Fruit fly (Drosophila melanogaster) whole organism, embryonic: Measurements from ENCODE around the gene Tpst.

Experiments used
- Asciz ChIP-seq: fragments of 200-800 bp; sonication (Bioruptor generic); optimal IDR thresholded peaks from 2 replicates; lab custom pipeline; 2017; ENCODE audit warnings: missing biosample characterization, mild to moderate bottlenecking, missing genetic modification characterization, missing genetic modification reagents
- B-H1 ChIP-seq: fragments of 200-800 bp; sonication (Bioruptor generic); IDR thresholded peaks from 3 replicates; pipeline ENCODE4 v1.3.6; 2022; ENCODE audit warnings: missing biosample characterization, missing genetic modification characterization
- Bteb2 ChIP-seq: fragments of 200-800 bp; sonication (Bioruptor generic); optimal IDR thresholded peaks from 2 replicates; lab custom pipeline; 2016; ENCODE audit warnings: missing biosample characterization, missing genetic modification characterization
- CG10274 ChIP-seq: fragments of 200-800 bp; sonication (Bioruptor generic); optimal IDR thresholded peaks from 3 replicates; lab custom pipeline; 2017; ENCODE audit warnings: missing biosample characterization, mild to moderate bottlenecking, missing genetic modification characterization
- CG12659 ChIP-seq: fragments of 200-800 bp; sonication (Bioruptor generic); optimal IDR thresholded peaks from 3 replicates; lab custom pipeline; 2017; ENCODE audit warnings: mild to moderate bottlenecking, missing biosample characterization, missing genetic modification reagents, missing genetic modification characterization
- CG13287 ChIP-seq: fragments of 200-800 bp; sonication (Bioruptor generic); IDR thresholded peaks from 2 replicates; pipeline ENCODE4 v1.3.6; 2022; ENCODE audit warnings: missing biosample characterization, missing genetic modification characterization; ENCODE audit not compliant: partially characterized antibody
- CG14965 ChIP-seq: fragments of 200-800 bp; sonication (Bioruptor generic); optimal IDR thresholded peaks from 2 replicates; lab custom pipeline; 2016; ENCODE audit warnings: missing biosample characterization, missing genetic modification characterization, borderline replicate concordance
- CG1792 ChIP-seq: fragments of 200-800 bp; sonication (Bioruptor generic); optimal IDR thresholded peaks from 2 replicates; lab custom pipeline; 2016; ENCODE audit warnings: missing biosample characterization, missing genetic modification characterization
- CG18599 ChIP-seq: fragments of 200-800 bp; sonication (Bioruptor generic); optimal IDR thresholded peaks from 3 replicates; lab custom pipeline; 2017; ENCODE audit warnings: missing biosample characterization, missing genetic modification characterization, mild to moderate bottlenecking, moderate library complexity, missing genetic modification reagents
- CG31224 ChIP-seq: fragments of 200-800 bp; sonication (Bioruptor generic); IDR thresholded peaks from 2 replicates; pipeline ENCODE4 v1.3.6; 2022; ENCODE audit warnings: missing biosample characterization, missing genetic modification characterization
- CG32532 ChIP-seq: fragments of 200-800 bp; sonication (Bioruptor generic); IDR thresholded peaks from 2 replicates; pipeline ENCODE4 v1.3.6; 2022; ENCODE audit warnings: missing biosample characterization, missing genetic modification characterization
- CG4424 ChIP-seq: fragments of 200-800 bp; sonication (Bioruptor generic); optimal IDR thresholded peaks from 3 replicates; lab custom pipeline; 2016; ENCODE audit warnings: missing biosample characterization, missing genetic modification characterization
- CG4854 ChIP-seq: fragments of 200-800 bp; sonication (Bioruptor generic); optimal IDR thresholded peaks from 2 replicates; lab custom pipeline; 2016; ENCODE audit warnings: missing biosample characterization, missing genetic modification characterization, inconsistent platforms
- CG6791 ChIP-seq: fragments of 200-800 bp; sonication (Bioruptor generic); IDR thresholded peaks from 3 replicates; pipeline ENCODE4 v1.3.6; 2022; ENCODE audit warnings: missing biosample characterization, missing genetic modification characterization; ENCODE audit not compliant: partially characterized antibody
- CG7745 ChIP-seq: fragments of 200-800 bp; sonication (Bioruptor generic); optimal IDR thresholded peaks from 2 replicates; lab custom pipeline; 2018; ENCODE audit warnings: missing biosample characterization, mild to moderate bottlenecking, missing genetic modification characterization, moderate library complexity
- CG8281 ChIP-seq: fragments of 200-800 bp; sonication (Bioruptor generic); optimal IDR thresholded peaks from 2 replicates; lab custom pipeline; 2018; ENCODE audit warnings: missing biosample characterization, mild to moderate bottlenecking, missing genetic modification characterization, moderate library complexity
- CG8924 ChIP-seq: fragments of 200-800 bp; optimal IDR thresholded peaks from 3 replicates; lab custom pipeline; 2019; ENCODE audit warnings: missing biosample characterization, mild to moderate bottlenecking, missing genetic modification characterization, moderate library complexity
- CkIIα-i1 ChIP-seq: fragments of 200-800 bp; sonication (Bioruptor generic); IDR thresholded peaks from 2 replicates; pipeline ENCODE4 v1.3.6; 2022; ENCODE audit warnings: missing biosample characterization, missing genetic modification characterization
- CrebB ChIP-seq: fragments of 200-800 bp; sonication (Bioruptor generic); optimal IDR thresholded peaks from 3 replicates; lab custom pipeline; 2018; ENCODE audit warnings: missing biosample characterization, mild to moderate bottlenecking, missing genetic modification characterization
- Dip2 ChIP-seq: fragments of 200-800 bp; sonication (Bioruptor generic); IDR thresholded peaks from 2 replicates; pipeline ENCODE4 v1.3.6; 2022; ENCODE audit warnings: missing biosample characterization, missing genetic modification characterization
- Eip74EF ChIP-seq, 2 experiments: fragments of 200-800 bp in 1 of 2; fragments of >200 bp in 1 of 2; sonication (Bioruptor generic) in 1 of 2; optimal IDR thresholded peaks; 2 replicates each; lab custom pipeline; 2017 to 2019; ENCODE audit warnings: missing biosample characterization in 2 of 2, missing genetic modification characterization in 2 of 2, mild to moderate bottlenecking in 1 of 2, moderate library complexity in 1 of 2
- Elba2 ChIP-seq: fragments of 200-800 bp; sonication (Bioruptor generic); optimal IDR thresholded peaks from 3 replicates; lab custom pipeline; 2016; ENCODE audit warnings: missing biosample characterization, missing genetic modification characterization
- Gsc ChIP-seq: fragments of 200-800 bp; sonication (Bioruptor generic); IDR thresholded peaks from 2 replicates; pipeline ENCODE4 v1.3.6; 2022; ENCODE audit warnings: missing biosample characterization, missing genetic modification characterization
- HLH4C ChIP-seq: fragments of 200-800 bp; sonication (Bioruptor generic); IDR thresholded peaks from 3 replicates; pipeline ENCODE4 v1.3.6; 2022; ENCODE audit warnings: missing biosample characterization, missing genetic modification characterization; ENCODE audit not compliant: partially characterized antibody
- Hey ChIP-seq: fragments of 200-800 bp; sonication (Bioruptor generic); optimal IDR thresholded peaks from 3 replicates; lab custom pipeline; 2018; ENCODE audit warnings: missing biosample characterization, mild to moderate bottlenecking, missing genetic modification characterization
- HmgZ ChIP-seq: fragments of 200-800 bp; sonication (Bioruptor generic); optimal IDR thresholded peaks from 2 replicates; lab custom pipeline; 2018; ENCODE audit warnings: missing biosample characterization, mild to moderate bottlenecking, missing genetic modification characterization
- Hmx ChIP-seq: fragments of 200-800 bp; sonication (Bioruptor generic); optimal IDR thresholded peaks from 2 replicates; lab custom pipeline; 2016; ENCODE audit warnings: missing biosample characterization, missing genetic modification characterization
- Mad ChIP-seq: fragments of 200-800 bp; sonication (Bioruptor generic); optimal IDR thresholded peaks from 2 replicates; lab custom pipeline; 2016; ENCODE audit warnings: missing biosample characterization, missing genetic modification characterization
- NC2β ChIP-seq: fragments of 200-800 bp; sonication (Bioruptor generic); optimal IDR thresholded peaks from 2 replicates; lab custom pipeline; 2016; ENCODE audit warnings: missing biosample characterization, missing genetic modification characterization
- Optix ChIP-seq: fragments of 200-800 bp; sonication (Bioruptor generic); IDR thresholded peaks from 3 replicates; pipeline ENCODE4 v1.3.6; 2022; ENCODE audit warnings: missing biosample characterization, missing genetic modification characterization
- TFAM ChIP-seq: fragments of 200-800 bp; sonication (Bioruptor generic); optimal IDR thresholded peaks from 2 replicates; lab custom pipeline; 2017; ENCODE audit warnings: missing biosample characterization, missing genetic modification characterization, inconsistent platforms
- amos ChIP-seq: fragments of 200-800 bp; sonication (Bioruptor generic); IDR thresholded peaks from 2 replicates; pipeline ENCODE4 v1.3.6; 2022; ENCODE audit warnings: missing biosample characterization, missing genetic modification characterization; ENCODE audit not compliant: partially characterized antibody
- crc ChIP-seq: fragments of 200-800 bp; sonication (Bioruptor generic); optimal IDR thresholded peaks from 2 replicates; lab custom pipeline; 2016; ENCODE audit warnings: missing biosample characterization, missing genetic modification characterization
- emc ChIP-seq: fragments of 200-800 bp; sonication (Bioruptor generic); optimal IDR thresholded peaks from 2 replicates; lab custom pipeline; 2016; ENCODE audit warnings: missing biosample characterization, missing genetic modification characterization
- fd64A ChIP-seq: fragments of 200-800 bp; sonication (Bioruptor generic); optimal IDR thresholded peaks from 3 replicates; lab custom pipeline; 2018; ENCODE audit warnings: missing biosample characterization, mild to moderate bottlenecking, missing genetic modification characterization
- gfzf ChIP-seq: fragments of 200-800 bp; sonication (Bioruptor generic); optimal IDR thresholded peaks from 2 replicates; lab custom pipeline; 2016; ENCODE audit warnings: missing biosample characterization, mild to moderate bottlenecking, missing genetic modification characterization, moderate library complexity
- gsb-n ChIP-seq: fragments of 200-800 bp; sonication (Bioruptor generic); optimal IDR thresholded peaks from 3 replicates; lab custom pipeline; 2018; ENCODE audit warnings: missing biosample characterization, mild to moderate bottlenecking, missing genetic modification characterization
- knrl ChIP-seq: fragments of 200-800 bp; sonication (Bioruptor generic); IDR thresholded peaks from 3 replicates; pipeline ENCODE4 v1.3.6; 2022; ENCODE audit warnings: missing biosample characterization, missing genetic modification characterization; ENCODE audit not compliant: partially characterized antibody
- nerfin-2 ChIP-seq: fragments of 200-800 bp; sonication (Bioruptor generic); IDR thresholded peaks from 2 replicates; pipeline ENCODE4 v1.3.6; 2022; ENCODE audit warnings: missing biosample characterization, missing genetic modification characterization; ENCODE audit not compliant: partially characterized antibody
- org-1 ChIP-seq: fragments of 200-800 bp; sonication (Bioruptor generic); optimal IDR thresholded peaks from 2 replicates; lab custom pipeline; 2017; ENCODE audit warnings: missing biosample characterization, missing genetic modification characterization
- otp ChIP-seq: fragments of 200-800 bp; sonication (Bioruptor generic); IDR thresholded peaks from 3 replicates; pipeline ENCODE4, ENCODE4 v1.3.6; 2022; ENCODE audit warnings: missing biosample characterization, missing genetic modification characterization
- rib ChIP-seq: fragments of 200-800 bp; sonication (Bioruptor generic); IDR thresholded peaks from 2 replicates; pipeline ENCODE4 v1.3.6; 2022; ENCODE audit warnings: missing biosample characterization, missing genetic modification characterization
- sc ChIP-seq, 3 experiments: fragments of >200 bp in 2 of 3; fragments of 200-800 bp in 1 of 3; sonication (Bioruptor generic) in 1 of 3; optimal IDR thresholded peaks; 2 replicates in 2 of 3; 3 replicates in 1 of 3; lab custom pipeline; 2017; ENCODE audit warnings: mild to moderate bottlenecking in 1 of 3, missing biosample characterization in 1 of 3, missing genetic modification characterization in 1 of 3, missing genetic modification reagents in 1 of 3
- toy ChIP-seq: fragments of 200-800 bp; sonication (Bioruptor generic); IDR thresholded peaks from 2 replicates; pipeline ENCODE4 v1.3.6; 2022; ENCODE audit warnings: missing biosample characterization, missing genetic modification characterization
- ttk ChIP-seq: fragments of 200-800 bp; sonication (Bioruptor generic); IDR thresholded peaks from 2 replicates; pipeline ENCODE4 v2.1.2; 2022; ENCODE audit warnings: missing biosample characterization, missing genetic modification characterization
- unpg ChIP-seq: fragments of 200-800 bp; sonication (Bioruptor generic); optimal IDR thresholded peaks from 3 replicates; lab custom pipeline; 2018; ENCODE audit warnings: missing biosample characterization, mild to moderate bottlenecking, missing genetic modification characterization, moderate library complexity

The Tpst gene

dm6 chrX:13563483-13564443, at the start of gene Tpst, which contains the start of gene CG46311 (continued):
- TF ChIP-seq B-H1 (GFP tag; lab: Robert Waterston, UW), result no peak; the same call in 2 of the 3 replicates
- TF ChIP-seq CG4424 (GFP tag; lab: Kevin White, UChicago), result peak; percentile 68
- TF ChIP-seq Hey (tag; lab: Kevin White, UChicago), result no peak
- TF ChIP-seq Gsc, result no peak
- TF ChIP-seq CG13287 (GFP tag; lab: Robert Waterston, UW), result peak; percentile 51
- TF ChIP-seq unpg, result peak; percentile 50
- peak; percentile 48; the same call in 1 of the 3 replicates for TF ChIP-seq knrl (GFP tag; lab: Robert Waterston, UW)
- no peak for TF ChIP-seq CkIIα-i1 (GFP tag; lab: Robert Waterston, UW)
- peak; percentile 82 for TF ChIP-seq CG12659 (GFP tag; lab: Kevin White, UChicago)
- no peak for TF ChIP-seq rib (GFP tag; lab: Robert Waterston, UW)
- no peak for TF ChIP-seq Elba2 (GFP tag; lab: Kevin White, UChicago)
- TF ChIP-seq Optix (GFP tag; lab: Robert Waterston, UW), result peak; percentile 60; the same call in 1 of the 3 replicates
- no peak for TF ChIP-seq org-1 (GFP tag; lab: Kevin White, UChicago)
- 0 out of 3 replicates have a peak, but pooled peaks have one; percentile 62 for TF ChIP-seq CG6791 (GFP tag; lab: Robert Waterston, UW)
- TF ChIP-seq gfzf (GFP tag; lab: Kevin White, UChicago), result peak; percentile 99
- no peak for TF ChIP-seq Dip2 (GFP tag; lab: Robert Waterston, UW)
- TF ChIP-seq HLH4C (GFP tag; lab: Robert Waterston, UW), result peak; percentile 17; the same call in 1 of the 3 replicates
- TF ChIP-seq CG8924 (tag; lab: Kevin White, UChicago), result peak; percentile 7
- peak; percentile 86 for TF ChIP-seq CG32532 (GFP tag; lab: Robert Waterston, UW)
- peak; percentile 22 for TF ChIP-seq CG4854 (GFP tag; lab: Kevin White, UChicago)
- no peak for TF ChIP-seq Hmx (GFP tag; lab: Kevin White, UChicago)
- TF ChIP-seq sc (optimal IDR thresholded peaks at IDR 0.05; lab: Kevin White, UChicago), result no peak
- peak; percentile 24 for TF ChIP-seq sc (GFP tag; optimal IDR thresholded peaks at IDR 0.05; lab: Kevin White, UChicago)
- TF ChIP-seq toy (GFP tag; lab: Robert Waterston, UW), result no peak
- TF ChIP-seq CG31224 (GFP tag; lab: Robert Waterston, UW), result peak; percentile 36; the same call in 1 of the 2 replicates
- no peak for TF ChIP-seq emc (GFP tag; lab: Kevin White, UChicago)
- TF ChIP-seq CG8281 (tag; lab: Kevin White, UChicago), result no peak
- no peak for TF ChIP-seq CG1792 (GFP tag; lab: Kevin White, UChicago)
- peak; percentile 63 for TF ChIP-seq CG18599 (GFP tag; lab: Kevin White, UChicago)
- TF ChIP-seq ttk, result peak; percentile 34; the same call in 1 of the 2 replicates
- peak; percentile 72 for TF ChIP-seq HmgZ (tag; lab: Kevin White, UChicago)
- TF ChIP-seq otp, result 0 out of 3 replicates have a peak, but pooled peaks have one; percentile 57
- no peak for TF ChIP-seq Eip74EF (GFP tag; optimal IDR thresholded peaks at IDR 0.05; lab: Kevin White, UChicago)
- TF ChIP-seq CG10274 (GFP tag; lab: Kevin White, UChicago), result no peak
- TF ChIP-seq TFAM (GFP tag; lab: Kevin White, UChicago), result no peak
- TF ChIP-seq Asciz, result no peak
- no peak for TF ChIP-seq crc (GFP tag; lab: Kevin White, UChicago)
- no peak for TF ChIP-seq Bteb2 (GFP tag; lab: Kevin White, UChicago)
- TF ChIP-seq Mad (GFP tag; lab: Kevin White, UChicago), result peak; percentile 35
- peak; percentile 59 for TF ChIP-seq amos (GFP tag; lab: Robert Waterston, UW)
- TF ChIP-seq CrebB (tag; lab: Kevin White, UChicago), result no peak
- no peak for TF ChIP-seq CG7745 (tag; lab: Kevin White, UChicago)
- peak; percentile 72 for TF ChIP-seq NC2β (GFP tag; lab: Kevin White, UChicago)
- no peak for TF ChIP-seq nerfin-2 (GFP tag; lab: Robert Waterston, UW)
- TF ChIP-seq CG14965 (GFP tag; lab: Kevin White, UChicago), result peak; percentile 83
- no peak for TF ChIP-seq fd64A (GFP tag; lab: Kevin White, UChicago)
- no peak for TF ChIP-seq gsb-n
